Fruit fly (Drosophila melanogaster) whole organism, pupa: ENCODE measurements around the gene aus.

Source experiments
- CG14655 ChIP-seq: fragments of 200-800 bp; sonication (Bioruptor generic); optimal IDR thresholded peaks from 3 replicates; lab custom pipeline; 2017; ENCODE audit warnings: mild to moderate bottlenecking, missing biosample characterization, missing genetic modification reagents, missing genetic modification characterization
- D1 ChIP-seq: fragments of 200-800 bp; sonication (Bioruptor generic); optimal IDR thresholded peaks from 2 replicates; lab custom pipeline; 2018; ENCODE audit warnings: missing biosample characterization, mild to moderate bottlenecking, missing genetic modification characterization, moderate library complexity
- Ets98B ChIP-seq: fragments of 200-800 bp; sonication (Bioruptor generic); IDR thresholded peaks from 2 replicates; pipeline ENCODE4 v1.3.6; 2022; ENCODE audit warnings: missing biosample characterization, missing genetic modification characterization
- Pif1A ChIP-seq: fragments of 200-800 bp; sonication (Bioruptor generic); optimal IDR thresholded peaks from 3 replicates; lab custom pipeline; 2016; ENCODE audit warnings: missing biosample characterization, missing genetic modification characterization

DNA sequence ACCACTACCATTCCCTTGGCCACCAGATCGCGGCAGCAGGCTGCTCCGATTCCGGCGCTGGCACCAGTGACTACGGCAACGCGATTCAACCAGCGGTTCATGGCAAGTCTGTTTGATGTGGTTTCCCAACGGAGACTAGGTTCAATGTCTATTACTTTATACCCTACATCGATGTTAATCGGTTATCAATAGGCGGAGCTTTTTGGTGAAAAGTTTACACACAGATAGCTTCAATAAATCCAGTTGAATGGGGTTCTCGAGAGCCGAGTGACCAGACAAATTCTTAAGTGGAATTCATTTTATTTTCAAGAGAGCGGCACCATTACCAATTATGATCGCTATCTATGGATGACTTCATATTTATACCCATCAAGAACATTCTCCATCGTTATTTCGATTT, 73.3 kb downstream of the aus start, which contains the start of gene CG3301:
- TF ChIP-seq Pif1A (no peak), Ets98B (GFP tag; lab: Robert Waterston, UW) (no peak), CG14655 (GFP tag; lab: Kevin White, UChicago) (no peak), D1 (tag; lab: Kevin White, UChicago) (no peak)
